Worm (Caenorhabditis elegans) whole organism, midembryonic: Measurements from ENCODE around the gene R12B2.2.
A peak's percentile ranks its signal among the peaks of the same experiment; 100 is the strongest.

Experiments
- T22C8.4 ChIP-seq: fragments of 200-800 bp; sonication (Bioruptor generic); IDR thresholded peaks from 2 replicates; pipeline ENCODE4 v1.3.6; 2022; ENCODE audit warnings: missing genetic modification characterization, missing compliant biosample characterization
- cog-1 ChIP-seq: sonication (generic microtip); optimal IDR thresholded peaks from 2 replicates; lab custom pipeline; 2016; ENCODE audit warnings: missing genetic modification characterization, missing compliant biosample characterization
- flt-1 ChIP-seq: fragments of 200-800 bp; sonication (Bioruptor generic); IDR thresholded peaks from 2 replicates; pipeline ENCODE4 v1.3.6; 2022; ENCODE audit warnings: missing genetic modification characterization, missing compliant biosample characterization
- klf-2 ChIP-seq: fragments of 200-800 bp; sonication (Bioruptor generic); conservative IDR thresholded peaks from 2 replicates; pipeline ENCODE4 v1.3.6; 2022; ENCODE audit warnings: missing genetic modification reagents, missing genetic modification characterization, missing compliant biosample characterization
- med-1 ChIP-seq: sonication (generic microtip); optimal IDR thresholded peaks from 2 replicates; lab custom pipeline; 2017; ENCODE audit warnings: missing genetic modification characterization, mild to moderate bottlenecking, missing compliant biosample characterization, antibody characterized with exemption, missing genetic modification reagents; ENCODE audit not compliant: insufficient read depth
- ref-1 ChIP-seq: fragments of 200-800 bp; sonication (Bioruptor generic); conservative IDR thresholded peaks from 2 replicates; pipeline ENCODE4 v1.3.6; 2022; ENCODE audit warnings: missing genetic modification reagents, missing genetic modification characterization, missing compliant biosample characterization
- tab-1 ChIP-seq: fragments of 200-800 bp; sonication (Bioruptor generic); IDR thresholded peaks from 2 replicates; pipeline ENCODE4 v1.3.6; 2022; ENCODE audit warnings: missing genetic modification characterization, missing compliant biosample characterization
- ztf-23 ChIP-seq: fragments of 200-800 bp; sonication (Bioruptor generic); IDR thresholded peaks from 2 replicates; pipeline ENCODE4 v1.3.6; 2022; ENCODE audit warnings: missing genetic modification reagents, missing genetic modification characterization, missing compliant biosample characterization
- ztf-29 ChIP-seq: fragments of 200-800 bp; sonication (Bioruptor generic); IDR thresholded peaks from 2 replicates; pipeline ENCODE4 v1.3.6; 2022; ENCODE audit warnings: missing genetic modification reagents, missing genetic modification characterization, missing compliant biosample characterization

Gene R12B2.2

DNA sequence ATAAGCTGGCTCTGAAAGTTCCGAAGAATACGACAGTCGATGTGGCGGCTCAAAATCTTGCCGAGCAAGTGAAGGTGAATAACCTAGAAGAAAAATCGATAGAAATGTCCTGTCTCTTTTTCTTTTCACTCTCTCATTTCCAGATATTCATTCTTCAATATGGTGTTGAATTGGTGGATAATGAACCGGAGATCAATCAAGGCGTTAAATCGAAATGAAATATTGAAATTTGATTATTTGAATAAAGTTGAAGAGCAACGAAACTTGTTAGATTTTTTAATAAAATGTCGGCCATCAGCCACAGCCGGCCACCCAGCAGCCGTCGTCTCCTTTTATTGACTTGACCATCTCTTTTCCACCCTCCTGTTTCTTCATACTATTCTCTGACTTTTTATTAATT is at the start of gene R12B2.2:
TSS of gene R12B2.2 (plus strand) at position 301 of the 400 bp plus-strand sequence.
- no peak for TF ChIP-seq ref-1 (GFP tag; lab: Robert Waterston, UW)
- no peak for TF ChIP-seq med-1 (GFP tag; lab: Kevin White, UChicago)
- no peak for TF ChIP-seq ztf-23 (GFP tag; lab: Robert Waterston, UW)
- TF ChIP-seq tab-1 (GFP tag; lab: Robert Waterston, UW), result no peak
- no peak for TF ChIP-seq T22C8.4 (GFP tag; lab: Robert Waterston, UW)
- TF ChIP-seq klf-2 (GFP tag; lab: Robert Waterston, UW), result no peak
- no peak for TF ChIP-seq ztf-29 (GFP tag; lab: Robert Waterston, UW)
- TF ChIP-seq cog-1, result no peak
- TF ChIP-seq flt-1, result no peak

DNA sequence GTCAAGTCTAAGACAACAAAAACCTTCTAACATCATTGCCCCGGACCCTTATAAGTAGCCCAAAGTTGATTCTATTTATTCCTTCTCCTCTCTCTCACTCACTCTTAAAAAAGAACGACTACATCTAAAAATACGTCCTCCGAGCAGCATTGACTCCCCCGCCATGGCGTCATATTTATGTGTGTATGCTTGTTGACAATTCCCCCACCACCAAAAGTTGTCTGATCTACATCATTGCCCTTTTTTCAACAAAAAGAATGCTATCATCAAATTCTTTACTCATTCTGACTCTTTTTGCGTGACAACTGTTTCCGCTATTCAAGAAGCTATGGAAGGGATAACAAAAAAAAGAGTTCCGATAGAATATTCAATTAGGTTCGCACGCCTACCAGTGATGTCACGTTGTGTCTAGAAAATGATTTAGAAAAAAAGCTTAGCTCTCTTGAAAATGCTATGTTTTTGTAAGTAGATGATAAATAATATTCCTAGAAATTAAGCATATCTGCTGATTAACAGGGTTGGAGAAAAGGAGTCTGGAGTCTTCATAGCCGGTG is 49.3 kb upstream of the R12B2.2 start:
- TF ChIP-seq ref-1 (GFP tag; lab: Robert Waterston, UW), result no peak
- no peak for TF ChIP-seq tab-1 (GFP tag; lab: Robert Waterston, UW)
- TF ChIP-seq klf-2 (GFP tag; lab: Robert Waterston, UW), result no peak
- TF ChIP-seq ztf-29 (GFP tag; lab: Robert Waterston, UW), result no peak
- no peak for TF ChIP-seq T22C8.4 (GFP tag; lab: Robert Waterston, UW)
- TF ChIP-seq med-1 (GFP tag; lab: Kevin White, UChicago), result no peak
- no peak for TF ChIP-seq ztf-23 (GFP tag; lab: Robert Waterston, UW)
- TF ChIP-seq cog-1, result no peak
- no peak for TF ChIP-seq flt-1

DNA sequence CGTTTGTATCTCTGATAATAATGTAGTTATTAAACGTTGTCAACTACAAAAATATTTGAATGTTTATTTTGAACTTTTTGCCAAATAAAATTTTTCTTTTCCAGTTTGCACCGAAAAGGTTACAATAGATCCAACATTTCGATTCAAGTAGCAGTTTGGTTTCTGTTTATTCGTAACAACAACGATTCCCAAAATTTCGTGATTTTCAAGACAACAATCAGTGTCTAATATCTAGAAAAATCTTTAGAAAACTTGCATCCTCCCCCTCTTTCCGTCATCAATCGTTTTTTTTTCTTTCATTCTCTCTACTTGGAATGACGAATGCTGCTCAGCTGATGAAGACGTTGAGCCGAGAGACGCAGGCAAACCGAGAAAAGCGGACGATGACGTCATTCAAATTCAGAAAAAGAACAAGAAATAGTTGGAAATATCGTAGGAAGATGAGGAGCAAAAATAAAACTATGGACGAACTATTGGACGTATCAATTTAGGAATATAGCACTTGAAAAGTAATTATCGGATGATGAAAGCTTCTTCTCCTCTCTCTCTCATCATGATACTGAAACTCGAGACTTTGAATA is 48.2 kb upstream of the R12B2.2 start:
- TF ChIP-seq ztf-29 (GFP tag; lab: Robert Waterston, UW) (no peak), T22C8.4 (GFP tag; lab: Robert Waterston, UW) (no peak)

DNA sequence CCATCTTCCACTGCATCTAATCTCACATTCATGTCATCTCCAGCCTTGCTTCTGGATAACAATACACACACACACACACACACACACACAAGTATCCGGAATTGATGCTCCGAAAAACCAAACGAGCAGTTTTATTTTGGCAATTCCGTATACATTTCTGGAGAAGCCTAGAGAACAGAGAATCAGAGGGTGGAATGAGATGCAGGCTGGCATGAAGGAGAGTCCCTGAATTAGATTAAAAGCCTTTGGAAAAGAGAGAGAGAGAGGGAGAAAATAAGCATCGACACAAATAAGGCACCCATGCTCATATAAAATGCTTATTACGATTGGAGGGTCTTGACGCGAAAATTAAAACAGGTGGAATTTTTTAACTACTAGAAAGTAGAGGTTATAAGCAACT is 46.1 kb upstream of the R12B2.2 start:
- no peak for TF ChIP-seq cog-1
- no peak for TF ChIP-seq T22C8.4 (GFP tag; lab: Robert Waterston, UW)
- no peak for TF ChIP-seq ztf-23 (GFP tag; lab: Robert Waterston, UW)
- no peak for TF ChIP-seq klf-2 (GFP tag; lab: Robert Waterston, UW)
- TF ChIP-seq ref-1 (GFP tag; lab: Robert Waterston, UW), result no peak
- no peak for TF ChIP-seq flt-1
- TF ChIP-seq ztf-29 (GFP tag; lab: Robert Waterston, UW), result no peak
- TF ChIP-seq med-1 (GFP tag; lab: Kevin White, UChicago), result no peak
- TF ChIP-seq tab-1 (GFP tag; lab: Robert Waterston, UW), result no peak

DNA sequence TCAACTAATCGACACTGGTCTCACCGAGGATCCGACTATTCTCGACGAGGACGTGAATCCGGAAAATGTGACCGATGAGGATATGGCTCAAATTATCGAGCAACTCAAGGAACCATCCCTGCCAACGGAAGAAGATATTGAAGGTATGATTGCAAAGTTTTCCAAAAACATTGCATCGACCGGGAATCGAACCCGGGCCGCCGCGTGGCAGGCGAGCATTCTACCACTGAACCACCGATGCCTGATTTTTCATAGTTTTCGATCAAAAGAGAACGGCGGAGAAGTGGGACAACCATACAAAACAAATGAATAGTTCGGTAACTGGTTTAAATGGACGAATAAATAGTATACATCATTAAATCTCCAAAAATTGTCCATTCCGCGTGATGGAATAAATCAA is 44.9 kb upstream of the R12B2.2 start:
- TF ChIP-seq ref-1 (GFP tag; lab: Robert Waterston, UW), result no peak
- TF ChIP-seq klf-2 (GFP tag; lab: Robert Waterston, UW), result no peak
- TF ChIP-seq cog-1, result no peak
- no peak for TF ChIP-seq ztf-29 (GFP tag; lab: Robert Waterston, UW)
- TF ChIP-seq tab-1 (GFP tag; lab: Robert Waterston, UW), result no peak
- TF ChIP-seq T22C8.4 (GFP tag; lab: Robert Waterston, UW), result no peak
- TF ChIP-seq med-1 (GFP tag; lab: Kevin White, UChicago), result no peak
- TF ChIP-seq ztf-23 (GFP tag; lab: Robert Waterston, UW), result no peak
- no peak for TF ChIP-seq flt-1

DNA sequence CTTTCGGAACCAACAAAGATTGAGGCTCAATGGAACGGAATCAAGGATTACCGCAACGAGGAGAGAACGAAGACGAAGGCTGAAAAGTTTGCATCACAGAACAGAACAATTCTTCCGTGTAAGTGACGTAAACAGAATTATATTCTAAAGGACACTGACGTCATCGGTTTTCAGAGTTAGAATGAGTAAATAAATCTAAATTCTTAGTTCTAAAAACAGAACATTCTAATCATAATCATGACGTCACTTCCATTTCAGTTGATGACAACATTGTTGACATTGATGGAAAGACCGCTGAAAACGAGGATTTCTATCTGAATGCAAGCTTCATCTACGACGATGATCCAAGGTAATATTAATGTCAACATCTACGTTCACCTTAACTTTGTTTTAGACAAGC is 42.8 kb upstream of the R12B2.2 start:
- no peak for TF ChIP-seq cog-1
- TF ChIP-seq klf-2 (GFP tag; lab: Robert Waterston, UW), result no peak
- no peak for TF ChIP-seq T22C8.4 (GFP tag; lab: Robert Waterston, UW)
- no peak for TF ChIP-seq flt-1
- no peak for TF ChIP-seq tab-1 (GFP tag; lab: Robert Waterston, UW)
- no peak for TF ChIP-seq ztf-23 (GFP tag; lab: Robert Waterston, UW)
- no peak for TF ChIP-seq ref-1 (GFP tag; lab: Robert Waterston, UW)
- TF ChIP-seq med-1 (GFP tag; lab: Kevin White, UChicago), result no peak
- no peak for TF ChIP-seq ztf-29 (GFP tag; lab: Robert Waterston, UW)

DNA sequence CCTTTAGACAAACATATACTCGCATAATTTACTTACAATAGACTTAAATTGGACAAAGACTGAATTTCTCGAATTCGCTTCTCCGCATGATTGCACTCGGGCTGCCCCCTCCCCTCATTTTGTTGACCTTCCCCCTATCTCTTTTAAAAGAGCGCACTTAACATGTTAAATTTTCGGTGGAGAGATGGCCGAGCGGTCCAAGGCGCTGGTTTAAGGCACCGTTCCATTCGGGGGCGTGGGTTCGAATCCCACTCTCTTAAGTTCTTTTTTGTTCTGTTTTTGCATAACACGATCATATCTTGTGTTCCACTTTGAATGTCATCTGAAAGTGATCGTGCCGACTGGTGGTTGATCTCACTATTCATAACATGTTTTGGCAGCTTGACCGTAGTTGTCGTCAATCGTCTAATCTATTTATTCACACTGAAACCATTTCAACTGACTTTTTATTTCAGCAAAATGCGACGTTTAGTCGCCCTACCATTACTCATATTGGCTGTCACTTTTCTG is 37.0 kb upstream of the R12B2.2 start, which contains the start of gene cutl-23:
TSS of gene cutl-23 (plus strand) at position 460 of the 510 bp plus-strand sequence.
- TF ChIP-seq ztf-29 (GFP tag; lab: Robert Waterston, UW) (0 out of 2 replicates have a peak, but pooled peaks have one; percentile 42), klf-2 (GFP tag; lab: Robert Waterston, UW) (no peak; the same call in 1 of the 2 replicates), cog-1 (peak; percentile 11), ztf-23 (GFP tag; lab: Robert Waterston, UW) (peak; percentile 73; the same call in 1 of the 2 replicates), ref-1 (GFP tag; lab: Robert Waterston, UW) (no peak), tab-1 (GFP tag; lab: Robert Waterston, UW) (peak; percentile 80; the same call in 1 of the 2 replicates), flt-1 (peak; percentile 76), T22C8.4 (GFP tag; lab: Robert Waterston, UW) (no peak)

DNA sequence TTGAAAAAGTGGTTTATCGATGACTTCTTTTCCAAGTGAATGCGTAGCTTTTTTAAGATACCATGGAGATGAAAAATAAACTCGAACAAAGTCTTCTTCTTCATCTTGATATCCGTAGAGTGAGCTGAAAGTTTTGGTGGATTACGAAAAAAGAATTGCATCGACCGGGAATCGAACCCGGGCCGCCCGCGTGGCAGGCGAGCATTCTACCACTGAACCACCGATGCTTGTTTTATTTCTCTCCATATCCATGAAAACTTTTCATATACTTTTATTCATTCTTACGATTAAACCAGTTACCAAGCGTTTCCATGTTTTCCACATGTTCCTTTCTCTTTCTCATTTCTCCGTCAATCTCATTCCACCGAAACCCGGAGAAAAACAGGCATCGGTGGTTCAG is 24.7 kb upstream of the R12B2.2 start:
- TF ChIP-seq tab-1 (GFP tag; lab: Robert Waterston, UW) (no peak), med-1 (GFP tag; lab: Kevin White, UChicago) (no peak), cog-1 (no peak), ref-1 (GFP tag; lab: Robert Waterston, UW) (no peak), T22C8.4 (GFP tag; lab: Robert Waterston, UW) (no peak), ztf-23 (GFP tag; lab: Robert Waterston, UW) (no peak), klf-2 (GFP tag; lab: Robert Waterston, UW) (no peak), ztf-29 (GFP tag; lab: Robert Waterston, UW) (no peak), flt-1 (no peak)
